Worm (Caenorhabditis elegans) whole organism, young adult: Measurements from ENCODE around the gene C31A11.13.
A peak's percentile ranks its signal among the peaks of the same experiment; 100 is the strongest.

ENCODE experiments used
- B0019.2 ChIP-seq: fragments of 200-800 bp; sonication (Bioruptor generic); conservative IDR thresholded peaks from 2 replicates; pipeline ENCODE4 v1.3.6; 2022; ENCODE audit warnings: missing genetic modification reagents, missing genetic modification characterization, missing compliant biosample characterization
- B0035.1 ChIP-seq: sonication (generic microtip); optimal IDR thresholded peaks from 2 replicates; lab custom pipeline; 2016; ENCODE audit warnings: missing genetic modification characterization, mild to moderate bottlenecking, missing compliant biosample characterization, missing genotype, missing genetic modification reagents
- B0336.3 ChIP-seq: fragments of 200-800 bp; sonication (Bioruptor generic); IDR thresholded peaks from 2 replicates; pipeline ENCODE4 v1.3.6; 2022; ENCODE audit warnings: missing genetic modification characterization, missing compliant biosample characterization
- F23B12.7 ChIP-seq: sonication (generic microtip); optimal IDR thresholded peaks from 2 replicates; lab custom pipeline; 2017; ENCODE audit warnings: missing genetic modification characterization, mild to moderate bottlenecking, missing compliant biosample characterization, antibody characterized with exemption, moderate library complexity; ENCODE audit not compliant: insufficient read depth
- F37B4.10 ChIP-seq: fragments of 200-800 bp; sonication (Bioruptor generic); IDR thresholded peaks from 2 replicates; pipeline ENCODE4 v1.3.6; 2022; ENCODE audit warnings: missing genetic modification characterization, missing compliant biosample characterization
- F39B2.1 ChIP-seq: fragments of 200-800 bp; sonication (Bioruptor generic); IDR thresholded peaks from 2 replicates; pipeline ENCODE4 v1.3.6; 2022; ENCODE audit warnings: missing genetic modification reagents, missing genetic modification characterization, missing compliant biosample characterization
- F55B11.4 ChIP-seq: sonication (generic microtip); optimal IDR thresholded peaks from 2 replicates; lab custom pipeline; 2016; ENCODE audit warnings: missing compliant biosample characterization, missing genetic modification characterization, borderline replicate concordance; ENCODE audit not compliant: insufficient read depth
- F57A8.1 ChIP-seq: fragments of 200-800 bp; sonication (Bioruptor generic); optimal IDR thresholded peaks from 2 replicates; lab custom pipeline; 2018; ENCODE audit warnings: mild to moderate bottlenecking, missing genetic modification characterization, moderate library complexity, missing compliant biosample characterization
- K12H6.12 ChIP-seq: fragments of 200-800 bp; sonication (Bioruptor generic); optimal IDR thresholded peaks from 2 replicates; lab custom pipeline; 2018; ENCODE audit warnings: mild to moderate bottlenecking, missing genetic modification characterization, missing compliant biosample characterization
- T26A5.8 ChIP-seq: sonication (generic microtip); optimal IDR thresholded peaks from 2 replicates; lab custom pipeline; 2016; ENCODE audit warnings: missing genetic modification characterization, missing compliant biosample characterization
- Y53G8AR.9 ChIP-seq: fragments of 200-800 bp; sonication (Bioruptor generic); conservative IDR thresholded peaks from 2 replicates; pipeline ENCODE4 v1.3.6; 2022; ENCODE audit warnings: missing genetic modification reagents, missing genetic modification characterization, missing compliant biosample characterization
- Y67H2A.10 ChIP-seq: fragments of 200-800 bp; sonication (Bioruptor generic); conservative IDR thresholded peaks from 2 replicates; pipeline ENCODE4 v1.3.6; 2022; ENCODE audit warnings: missing genetic modification reagents, missing genetic modification characterization, missing compliant biosample characterization
- aptf-2 ChIP-seq: fragments of 200-800 bp; sonication (Bioruptor generic); conservative IDR thresholded peaks from 2 replicates; pipeline ENCODE4 v1.3.6; 2022; ENCODE audit warnings: missing genetic modification reagents, missing genetic modification characterization, missing compliant biosample characterization
- athp-1 ChIP-seq: sonication (generic microtip); optimal IDR thresholded peaks from 2 replicates; lab custom pipeline; 2017; ENCODE audit warnings: mild to moderate bottlenecking, missing genetic modification characterization, missing compliant biosample characterization
- attf-6 ChIP-seq: fragments of 200-800 bp; sonication (Bioruptor generic); IDR thresholded peaks from 2 replicates; pipeline ENCODE4 v1.3.6; 2022; ENCODE audit warnings: missing genetic modification reagents, missing genetic modification characterization, missing compliant biosample characterization
- bed-2 ChIP-seq: fragments of 200-800 bp; sonication (Bioruptor generic); IDR thresholded peaks from 2 replicates; pipeline ENCODE4 v1.3.6; 2022; ENCODE audit warnings: missing genetic modification reagents, missing genetic modification characterization, missing compliant biosample characterization
- cebp-1 ChIP-seq, 2 experiments: fragments of 200-800 bp in 1 of 2; sonication (Bioruptor generic) in 1 of 2; sonication (generic microtip) in 1 of 2; IDR thresholded peaks in 1 of 2; optimal IDR thresholded peaks in 1 of 2; 2 replicates each; pipeline versions ENCODE4 v1.3.6 to Lab custom; 2017 to 2022; ENCODE audit warnings: missing compliant biosample characterization in 2 of 2, missing genetic modification characterization in 2 of 2, mild to moderate bottlenecking in 1 of 2, missing genetic modification reagents in 1 of 2, moderate library complexity in 1 of 2
- ceh-100 ChIP-seq: fragments of 200-800 bp; sonication (Bioruptor generic); IDR thresholded peaks from 2 replicates; pipeline ENCODE4 v1.3.6; 2022; ENCODE audit warnings: missing genetic modification reagents, missing genetic modification characterization, missing compliant biosample characterization
- ceh-40 ChIP-seq: fragments of 200-800 bp; sonication (Bioruptor generic); IDR thresholded peaks from 2 replicates; pipeline ENCODE4 v1.3.6; 2022; ENCODE audit warnings: missing genetic modification characterization, missing compliant biosample characterization
- ceh-58 ChIP-seq: fragments of 200-800 bp; sonication (Bioruptor generic); IDR thresholded peaks from 2 replicates; pipeline ENCODE4 v1.3.6; 2022; ENCODE audit warnings: missing genetic modification characterization, missing compliant biosample characterization
- dpff-1 ChIP-seq: sonication (generic microtip); optimal IDR thresholded peaks from 2 replicates; lab custom pipeline; 2017; ENCODE audit warnings: mild to moderate bottlenecking, missing genetic modification characterization, missing compliant biosample characterization
- egl-18 ChIP-seq: fragments of 200-800 bp; sonication (Bioruptor generic); IDR thresholded peaks from 2 replicates; pipeline ENCODE4 v1.3.6; 2022; ENCODE audit warnings: missing genetic modification reagents, missing genetic modification characterization, missing compliant biosample characterization
- hmg-1.2 ChIP-seq: fragments of 200-800 bp; sonication (Bioruptor generic); IDR thresholded peaks from 2 replicates; pipeline ENCODE4 v1.3.6; 2022; ENCODE audit warnings: missing genetic modification reagents, missing genetic modification characterization, missing compliant biosample characterization
- let-607 ChIP-seq, 2 experiments: fragments of 200-800 bp in 1 of 2; sonication (Bioruptor generic) in 1 of 2; sonication (generic microtip) in 1 of 2; optimal IDR thresholded peaks; 2 replicates each; lab custom pipeline; 2016 to 2018; ENCODE audit warnings: mild to moderate bottlenecking in 2 of 2, missing compliant biosample characterization in 2 of 2, missing genetic modification characterization in 2 of 2, moderate library complexity in 2 of 2, missing genotype in 1 of 2
- lin-26 ChIP-seq: fragments of 200-800 bp; sonication (Bioruptor generic); IDR thresholded peaks from 2 replicates; pipeline ENCODE4 v1.3.6; 2022; ENCODE audit warnings: missing genetic modification reagents, missing genetic modification characterization, missing compliant biosample characterization
- lin-40 ChIP-seq: sonication (generic microtip); optimal IDR thresholded peaks from 2 replicates; lab custom pipeline; 2016; ENCODE audit warnings: missing genetic modification characterization, mild to moderate bottlenecking, missing compliant biosample characterization, missing genotype, missing genetic modification reagents
- lsl-1 ChIP-seq: fragments of 200-800 bp; sonication (Bioruptor generic); optimal IDR thresholded peaks from 2 replicates; lab custom pipeline; 2018; ENCODE audit warnings: mild to moderate bottlenecking, missing genetic modification characterization, moderate library complexity, missing compliant biosample characterization
- madf-10 ChIP-seq: sonication (generic microtip); optimal IDR thresholded peaks from 2 replicates; lab custom pipeline; 2016; ENCODE audit warnings: mild to moderate bottlenecking, missing genetic modification characterization, missing compliant biosample characterization
- mcd-1 ChIP-seq: fragments of 200-800 bp; sonication (Bioruptor generic); IDR thresholded peaks from 2 replicates; pipeline ENCODE4 v1.3.6; 2022; ENCODE audit warnings: missing genetic modification reagents, missing genetic modification characterization, missing compliant biosample characterization
- mes-4 ChIP-seq: sonication (generic microtip); optimal IDR thresholded peaks from 2 replicates; lab custom pipeline; 2016; ENCODE audit warnings: missing genotype, missing genetic modification characterization, missing compliant biosample characterization
- nfyb-1 ChIP-seq: fragments of 200-800 bp; sonication (Bioruptor generic); IDR thresholded peaks from 2 replicates; pipeline ENCODE4 v1.3.6; 2022; ENCODE audit warnings: missing genetic modification reagents, missing genetic modification characterization, missing compliant biosample characterization
- nhr-120 ChIP-seq: fragments of 200-800 bp; sonication (Bioruptor generic); IDR thresholded peaks from 2 replicates; pipeline ENCODE4 v1.3.6; 2022; ENCODE audit warnings: missing genetic modification characterization, missing compliant biosample characterization
- nhr-27 ChIP-seq: fragments of 200-800 bp; sonication (Bioruptor generic); optimal IDR thresholded peaks from 2 replicates; lab custom pipeline; 2018; ENCODE audit warnings: mild to moderate bottlenecking, missing genetic modification characterization, moderate library complexity, missing compliant biosample characterization
- rec-8 ChIP-seq, 2 experiments: sonication (generic microtip); optimal IDR thresholded peaks; 2 replicates each; lab custom pipeline; 2016; ENCODE audit warnings: mild to moderate bottlenecking in 2 of 2, missing genetic modification characterization in 2 of 2, missing genetic modification reagents in 2 of 2, missing genotype in 2 of 2, missing biosample characterization in 1 of 2, missing compliant biosample characterization in 1 of 2, moderate library complexity in 1 of 2
- rpc-1 ChIP-seq, 2 experiments: fragments of 150-350 bp in 1 of 2; sonication (generic microtip) in 1 of 2; optimal IDR thresholded peaks; 2 replicates each; lab custom pipeline; 2014 to 2018; ENCODE audit warnings: missing biosample characterization in 1 of 2, missing genetic modification characterization in 1 of 2, missing genetic modification reagents in 1 of 2, missing genotype in 1 of 2
- sdz-38 ChIP-seq: sonication (generic microtip); optimal IDR thresholded peaks from 2 replicates; lab custom pipeline; 2016; ENCODE audit warnings: missing genotype, missing genetic modification characterization, missing compliant biosample characterization
- somi-1 ChIP-seq: fragments of 200-800 bp; sonication (Bioruptor generic); optimal IDR thresholded peaks from 2 replicates; lab custom pipeline; 2018; ENCODE audit warnings: mild to moderate bottlenecking, missing genetic modification characterization, missing compliant biosample characterization
- tbp1 ChIP-seq: fragments of 200-800 bp; sonication (Bioruptor generic); optimal IDR thresholded peaks from 2 replicates; lab custom pipeline; 2018; ENCODE audit warnings: mild to moderate bottlenecking, missing genetic modification characterization, missing compliant biosample characterization
- unc-62 ChIP-seq: fragments of 150-350 bp; optimal IDR thresholded peaks from 2 replicates; lab custom pipeline; 2014; ENCODE audit warnings: missing biosample characterization, missing genetic modification reagents, missing genetic modification characterization
- xnd-1 ChIP-seq: sonication (generic microtip); optimal IDR thresholded peaks from 2 replicates; lab custom pipeline; 2016; ENCODE audit warnings: missing genotype, missing genetic modification reagents, missing genetic modification characterization, missing compliant biosample characterization
- zfh-2 ChIP-seq: fragments of 200-800 bp; sonication (Bioruptor generic); conservative IDR thresholded peaks from 2 replicates; pipeline ENCODE4 v1.3.6; 2022; ENCODE audit warnings: missing genetic modification reagents, missing genetic modification characterization, missing compliant biosample characterization

Gene C31A11.13

DNA sequence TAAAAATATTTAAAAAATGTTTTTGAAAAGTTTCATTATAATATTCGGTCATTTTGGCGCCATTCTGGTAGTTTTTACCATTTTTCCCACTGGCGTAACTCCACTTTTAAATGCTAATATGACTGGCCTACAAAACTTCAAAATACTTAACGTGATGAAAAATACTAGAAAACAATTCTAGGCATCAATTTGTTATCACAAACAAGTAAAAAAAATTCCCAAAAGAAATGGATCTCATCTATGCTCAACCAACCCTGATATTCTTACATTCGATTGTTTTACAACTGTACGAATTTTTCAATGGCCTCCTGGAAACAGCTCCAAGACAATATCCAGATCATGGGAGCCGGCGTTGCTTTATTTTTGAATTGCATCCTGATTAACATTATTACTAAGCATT, 12.7 kb upstream of the C31A11.13 start, which contains the start of gene str-214:
TSS of gene str-214 (plus strand) at position 301 of the 400 bp plus-strand sequence.
- TF ChIP-seq F39B2.1 (GFP tag; lab: Robert Waterston, UW) (no peak), madf-10 (tag; lab: Kevin White, UChicago) (no peak), Y53G8AR.9 (GFP tag; lab: Robert Waterston, UW) (no peak), let-607 (tag; optimal IDR thresholded peaks at IDR 0.05; lab: Kevin White, UChicago) (no peak), athp-1 (no peak), F57A8.1 (GFP tag; lab: Kevin White, UChicago) (no peak), hmg-1.2 (GFP tag; lab: Robert Waterston, UW) (no peak), F23B12.7 (no peak), lsl-1 (GFP tag; lab: Kevin White, UChicago) (no peak)

DNA sequence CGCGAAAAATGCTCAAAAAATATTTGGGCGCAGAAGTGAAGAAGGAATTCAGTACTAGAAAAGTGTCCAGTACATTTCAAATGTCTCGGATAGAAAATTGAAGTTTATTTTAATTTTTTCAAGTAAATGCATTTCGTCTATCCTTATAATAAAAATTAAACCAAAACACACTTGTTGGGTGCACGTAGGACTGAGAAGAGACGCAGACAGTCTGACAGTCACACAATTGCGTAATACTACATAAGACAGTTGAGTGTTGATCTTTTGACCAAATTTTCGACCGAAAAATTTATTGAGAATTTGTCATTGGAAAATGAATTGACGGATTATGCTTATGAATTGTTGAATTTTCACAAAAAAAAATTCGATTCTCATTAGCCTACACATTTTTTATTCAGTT, 7.2 kb upstream of the C31A11.13 start, which contains the start of gene oac-7:
TSS of gene oac-7 (plus strand) at position 283 of the 400 bp plus-strand sequence.
- TF ChIP-seq cebp-1 (GFP tag; IDR thresholded peaks at IDR 0.05; lab: Robert Waterston, UW) (no peak), cebp-1 (tag; optimal IDR thresholded peaks at IDR 0.05; lab: Kevin White, UChicago) (peak; percentile 85), nhr-120 (GFP tag; lab: Robert Waterston, UW) (no peak)

DNA sequence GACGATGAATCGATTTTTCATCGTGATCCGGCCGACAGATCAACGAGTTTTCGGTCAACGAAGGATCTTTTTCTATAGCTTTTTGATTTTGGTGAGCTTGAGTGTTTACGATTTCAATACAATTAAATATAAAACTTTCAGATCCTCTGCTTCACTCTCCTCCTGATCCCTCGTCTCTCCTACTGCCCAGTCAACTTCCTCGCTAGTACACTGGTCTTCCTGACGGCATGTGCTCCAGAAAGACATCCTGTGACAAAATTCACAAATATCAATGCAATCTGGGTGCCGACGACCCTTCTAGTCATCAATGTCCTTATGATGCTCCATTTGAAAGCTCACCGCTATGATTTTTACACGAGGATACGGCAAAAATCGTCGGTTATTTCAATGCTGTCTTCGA, 6.0 kb upstream of the C31A11.13 start:
- TF ChIP-seq B0019.2 (GFP tag; lab: Robert Waterston, UW): no peak
- TF ChIP-seq mes-4 (tag; lab: Kevin White, UChicago): no peak
- no peak for TF ChIP-seq ceh-100 (GFP tag; lab: Robert Waterston, UW)
- TF ChIP-seq F37B4.10 (GFP tag; lab: Robert Waterston, UW): no peak
- TF ChIP-seq egl-18 (GFP tag; lab: Robert Waterston, UW): no peak
- no peak for TF ChIP-seq somi-1 (GFP tag; lab: Kevin White, UChicago)
- no peak for TF ChIP-seq F57A8.1 (GFP tag; lab: Kevin White, UChicago)
- no peak for TF ChIP-seq F55B11.4 (tag; lab: Kevin White, UChicago)
- no peak for TF ChIP-seq aptf-2 (GFP tag; lab: Robert Waterston, UW)
- no peak for TF ChIP-seq dpff-1
- TF ChIP-seq mcd-1 (GFP tag; lab: Robert Waterston, UW): no peak
- TF ChIP-seq lin-26 (GFP tag; lab: Robert Waterston, UW): no peak
- no peak for TF ChIP-seq nfyb-1
- TF ChIP-seq T26A5.8 (tag; lab: Kevin White, UChicago): no peak
- no peak for TF ChIP-seq nhr-120 (GFP tag; lab: Robert Waterston, UW)

DNA sequence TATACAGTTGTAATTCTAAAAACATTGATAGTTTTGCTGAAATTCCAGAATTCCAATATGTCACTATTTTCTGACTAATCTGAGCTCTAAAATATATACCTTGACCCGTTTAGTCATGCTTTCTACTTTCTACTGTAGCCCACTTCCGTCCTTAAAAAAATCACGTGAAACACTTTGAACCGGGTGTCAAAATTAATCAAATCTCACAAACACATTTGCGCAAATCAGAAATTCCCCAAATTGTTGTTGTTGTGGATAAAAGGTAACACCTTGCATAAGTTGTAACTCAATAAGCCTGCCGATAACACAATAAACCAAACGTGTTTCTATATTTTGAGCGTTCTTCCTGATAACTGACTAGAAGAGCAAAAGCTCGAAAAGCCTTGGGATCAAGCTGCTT, 4.9 kb upstream of the C31A11.13 start, which contains the start of gene srxa-7:
TSS of gene srxa-7 (plus strand) at position 301 of the 400 bp plus-strand sequence.
- TF ChIP-seq nhr-27 (tag; lab: Kevin White, UChicago): no peak
- TF ChIP-seq Y67H2A.10 (GFP tag; lab: Robert Waterston, UW): no peak
- TF ChIP-seq lin-40: no peak
- TF ChIP-seq ceh-58 (GFP tag; lab: Robert Waterston, UW): no peak
- no peak for TF ChIP-seq zfh-2 (GFP tag; lab: Robert Waterston, UW)
- no peak for TF ChIP-seq xnd-1 (tag; lab: Kevin White, UChicago)
- TF ChIP-seq sdz-38 (tag; lab: Kevin White, UChicago): no peak
- TF ChIP-seq B0336.3 (GFP tag; lab: Robert Waterston, UW): no peak
- no peak for TF ChIP-seq rec-8 (tag; optimal IDR thresholded peaks at IDR 0.05; lab: Kevin White, UChicago)
- TF ChIP-seq rpc-1 (optimal IDR thresholded peaks at IDR 0.05; lab: Kevin White, UChicago): no peak
- no peak for TF ChIP-seq rpc-1 (tag; optimal IDR thresholded peaks at IDR 0.05; lab: Kevin White, UChicago)
- no peak for TF ChIP-seq attf-6
- TF ChIP-seq bed-2 (GFP tag; lab: Robert Waterston, UW): no peak
- TF ChIP-seq unc-62 (GFP tag; lab: Kevin White, UChicago): no peak
- no peak for TF ChIP-seq ceh-40
- no peak for TF ChIP-seq B0035.1 (tag; lab: Kevin White, UChicago)
- TF ChIP-seq K12H6.12: no peak
- TF ChIP-seq tbp1: no peak
